Fruit fly (Drosophila melanogaster) whole organism, embryonic: ENCODE results near the gene Grd.

Experiments
- CG10209 ChIP-seq: fragments of 200-800 bp; sonication (Bioruptor generic); optimal IDR thresholded peaks from 3 replicates; lab custom pipeline; 2017; ENCODE audit warnings: missing biosample characterization, mild to moderate bottlenecking, missing genetic modification characterization, missing genetic modification reagents
- CG10267 ChIP-seq: fragments of 200-800 bp; sonication (Bioruptor generic); optimal IDR thresholded peaks from 2 replicates; lab custom pipeline; 2018; ENCODE audit warnings: missing biosample characterization, mild to moderate bottlenecking, missing genetic modification characterization, moderate library complexity
- CG10274 ChIP-seq: fragments of 200-800 bp; sonication (Bioruptor generic); optimal IDR thresholded peaks from 3 replicates; lab custom pipeline; 2017; ENCODE audit warnings: missing biosample characterization, mild to moderate bottlenecking, missing genetic modification characterization
- CG10543 ChIP-seq: fragments of 200-800 bp; sonication (Bioruptor generic); optimal IDR thresholded peaks from 3 replicates; lab custom pipeline; 2017; ENCODE audit warnings: missing biosample characterization, mild to moderate bottlenecking, missing genetic modification characterization, moderate library complexity
- CG10565 ChIP-seq: fragments of 200-800 bp; sonication (Bioruptor generic); optimal IDR thresholded peaks from 3 replicates; lab custom pipeline; 2016; ENCODE audit warnings: missing biosample characterization, mild to moderate bottlenecking, missing genetic modification characterization
- CG11723 ChIP-seq: fragments of 200-800 bp; sonication (Bioruptor generic); optimal IDR thresholded peaks from 2 replicates; lab custom pipeline; 2017; ENCODE audit warnings: missing biosample characterization, mild to moderate bottlenecking, missing genetic modification characterization
- CG12104 ChIP-seq: fragments of 200-800 bp; sonication (Bioruptor generic); optimal IDR thresholded peaks from 3 replicates; lab custom pipeline; 2016; ENCODE audit warnings: missing biosample characterization, missing genetic modification characterization
- CG14860 ChIP-seq: fragments of 200-800 bp; sonication (Bioruptor generic); IDR thresholded peaks from 3 replicates; pipeline ENCODE4 v1.3.6; 2022; ENCODE audit warnings: missing biosample characterization, missing genetic modification characterization; ENCODE audit not compliant: partially characterized antibody
- CG15479 ChIP-seq: fragments of 200-800 bp; sonication (Bioruptor generic); optimal IDR thresholded peaks from 3 replicates; lab custom pipeline; 2019; ENCODE audit warnings: missing biosample characterization, mild to moderate bottlenecking, missing genetic modification characterization, moderate library complexity
- CG16779 ChIP-seq: fragments of 200-800 bp; sonication (Bioruptor generic); IDR thresholded peaks from 2 replicates; pipeline ENCODE4 v1.3.6; 2022; ENCODE audit warnings: missing biosample characterization, missing genetic modification characterization
- CG17361 ChIP-seq: fragments of 200-800 bp; sonication (Bioruptor generic); IDR thresholded peaks from 3 replicates; pipeline ENCODE4 v1.3.6; 2022; ENCODE audit warnings: missing biosample characterization, missing genetic modification characterization
- CG3065 ChIP-seq: fragments of 200-800 bp; sonication (Bioruptor generic); optimal IDR thresholded peaks from 2 replicates; lab custom pipeline; 2016; ENCODE audit warnings: missing biosample characterization, missing genetic modification characterization
- CG34224 ChIP-seq: fragments of 200-800 bp; sonication (Bioruptor generic); IDR thresholded peaks from 3 replicates; pipeline ENCODE4 v1.3.6; 2022; ENCODE audit warnings: missing biosample characterization, missing genetic modification characterization; ENCODE audit not compliant: partially characterized antibody
- CG4707 ChIP-seq: fragments of 200-800 bp; sonication (Bioruptor generic); optimal IDR thresholded peaks from 2 replicates; lab custom pipeline; 2018; ENCODE audit warnings: missing biosample characterization, mild to moderate bottlenecking, missing genetic modification characterization, moderate library complexity
- CG7839 ChIP-seq: fragments of 200-800 bp; sonication (Bioruptor generic); optimal IDR thresholded peaks from 3 replicates; lab custom pipeline; 2018; ENCODE audit warnings: missing biosample characterization, mild to moderate bottlenecking, missing genetic modification characterization, moderate library complexity
- CG7928 ChIP-seq: fragments of 200-800 bp; sonication (Bioruptor generic); optimal IDR thresholded peaks from 2 replicates; lab custom pipeline; 2017; ENCODE audit warnings: missing biosample characterization, mild to moderate bottlenecking, missing genetic modification characterization
- CG7987 ChIP-seq: fragments of 200-800 bp; sonication (Bioruptor generic); optimal IDR thresholded peaks from 2 replicates; lab custom pipeline; 2018; ENCODE audit warnings: missing biosample characterization, mild to moderate bottlenecking, missing genetic modification characterization, moderate library complexity
- CG8089 ChIP-seq: fragments of 200-800 bp; sonication (Bioruptor generic); optimal IDR thresholded peaks from 3 replicates; lab custom pipeline; 2016; ENCODE audit warnings: missing biosample characterization, missing genetic modification characterization
- CG8478 ChIP-seq: fragments of >200 bp; optimal IDR thresholded peaks from 2 replicates; lab custom pipeline; 2018
- CG9817 ChIP-seq: fragments of 200-800 bp; sonication (Bioruptor generic); optimal IDR thresholded peaks from 2 replicates; lab custom pipeline; 2018; ENCODE audit warnings: missing biosample characterization, mild to moderate bottlenecking, missing genetic modification characterization, moderate library complexity
- Dek ChIP-seq: fragments of 200-800 bp; sonication (Bioruptor generic); optimal IDR thresholded peaks from 3 replicates; lab custom pipeline; 2019; ENCODE audit warnings: missing biosample characterization, mild to moderate bottlenecking, missing genetic modification characterization, moderate library complexity
- Doc2 ChIP-seq: fragments of 200-800 bp; sonication (Bioruptor generic); IDR thresholded peaks from 2 replicates; pipeline ENCODE4 v1.3.6; 2022; ENCODE audit warnings: missing biosample characterization, missing genetic modification characterization
- Fer2 ChIP-seq: fragments of 200-800 bp; sonication (Bioruptor generic); optimal IDR thresholded peaks from 2 replicates; lab custom pipeline; 2018; ENCODE audit warnings: missing biosample characterization, mild to moderate bottlenecking, missing genetic modification characterization, moderate library complexity
- Max ChIP-seq: fragments of 200-800 bp; sonication (Bioruptor generic); optimal IDR thresholded peaks from 2 replicates; lab custom pipeline; 2016; ENCODE audit warnings: missing biosample characterization, mild to moderate bottlenecking, missing genetic modification characterization
- NC2β ChIP-seq: fragments of 200-800 bp; sonication (Bioruptor generic); optimal IDR thresholded peaks from 2 replicates; lab custom pipeline; 2016; ENCODE audit warnings: missing biosample characterization, missing genetic modification characterization
- NFAT ChIP-seq: fragments of 200-800 bp; sonication (Bioruptor generic); IDR thresholded peaks from 2 replicates; pipeline ENCODE4 v1.3.6; 2022; ENCODE audit warnings: missing biosample characterization, missing genetic modification characterization
- NK7.1 ChIP-seq: fragments of 200-800 bp; sonication (Bioruptor generic); optimal IDR thresholded peaks from 3 replicates; lab custom pipeline; 2016; ENCODE audit warnings: missing biosample characterization, missing genetic modification characterization
- Nf-YC ChIP-seq: fragments of 200-800 bp; optimal IDR thresholded peaks from 3 replicates; lab custom pipeline; 2019; ENCODE audit warnings: missing biosample characterization, mild to moderate bottlenecking, missing genetic modification characterization, moderate library complexity
- Oaz ChIP-seq: fragments of 200-800 bp; sonication (Bioruptor generic); IDR thresholded peaks from 2 replicates; pipeline ENCODE4 v1.3.6; 2022; ENCODE audit warnings: missing biosample characterization, missing genetic modification characterization
- Side ChIP-seq: fragments of 200-800 bp; sonication (Bioruptor generic); optimal IDR thresholded peaks from 2 replicates; lab custom pipeline; 2016; ENCODE audit warnings: missing biosample characterization, missing genetic modification characterization
- Sry-δ ChIP-seq: fragments of 200-800 bp; sonication (Bioruptor generic); optimal IDR thresholded peaks from 2 replicates; lab custom pipeline; 2016; ENCODE audit warnings: missing biosample characterization, missing genetic modification characterization
- ap ChIP-seq: fragments of 200-800 bp; sonication (Bioruptor generic); IDR thresholded peaks from 2 replicates; pipeline ENCODE4 v1.3.6; 2022; ENCODE audit warnings: missing biosample characterization, missing genetic modification characterization
- bigmax ChIP-seq: fragments of 200-800 bp; sonication (Bioruptor generic); optimal IDR thresholded peaks from 2 replicates; lab custom pipeline; 2018; ENCODE audit warnings: missing biosample characterization, mild to moderate bottlenecking, missing genetic modification characterization
- bowl ChIP-seq: fragments of 200-800 bp; sonication (Bioruptor generic); IDR thresholded peaks from 2 replicates; pipeline ENCODE4 v1.3.6; 2022; ENCODE audit warnings: missing biosample characterization, missing genetic modification characterization
- bsh ChIP-seq, 2 experiments: fragments of 200-800 bp; sonication (Bioruptor generic); optimal IDR thresholded peaks; 2 replicates each; lab custom pipeline; 2017 to 2018; ENCODE audit warnings: mild to moderate bottlenecking in 2 of 2, missing biosample characterization in 2 of 2, missing genetic modification characterization in 2 of 2, moderate library complexity in 1 of 2
- dan ChIP-seq: fragments of 200-800 bp; sonication (Bioruptor generic); IDR thresholded peaks from 2 replicates; pipeline ENCODE4 v1.3.6; 2022; ENCODE audit warnings: missing biosample characterization, missing genetic modification characterization
- disco-r ChIP-seq: fragments of 200-800 bp; sonication (Bioruptor generic); optimal IDR thresholded peaks from 2 replicates; lab custom pipeline; 2016; ENCODE audit warnings: missing biosample characterization, missing genetic modification characterization
- emc ChIP-seq: fragments of 200-800 bp; sonication (Bioruptor generic); optimal IDR thresholded peaks from 2 replicates; lab custom pipeline; 2016; ENCODE audit warnings: missing biosample characterization, missing genetic modification characterization
- hbn ChIP-seq: fragments of 200-800 bp; sonication (Bioruptor generic); IDR thresholded peaks from 2 replicates; pipeline ENCODE4 v1.3.6; 2022; ENCODE audit warnings: missing biosample characterization, missing genetic modification characterization; ENCODE audit not compliant: partially characterized antibody
- jumu ChIP-seq: fragments of 200-800 bp; sonication (Bioruptor generic); optimal IDR thresholded peaks from 3 replicates; lab custom pipeline; 2016; ENCODE audit warnings: missing biosample characterization, missing genetic modification characterization
- mam ChIP-seq: fragments of 200-800 bp; sonication (Bioruptor generic); optimal IDR thresholded peaks from 3 replicates; lab custom pipeline; 2016; ENCODE audit warnings: missing biosample characterization, missing genetic modification characterization
- oc ChIP-seq: fragments of 200-800 bp; sonication (Bioruptor generic); optimal IDR thresholded peaks from 2 replicates; lab custom pipeline; 2018; ENCODE audit warnings: missing biosample characterization, mild to moderate bottlenecking, missing genetic modification characterization, moderate library complexity
- org-1 ChIP-seq: fragments of 200-800 bp; sonication (Bioruptor generic); optimal IDR thresholded peaks from 2 replicates; lab custom pipeline; 2017; ENCODE audit warnings: missing biosample characterization, missing genetic modification characterization
- ranshi ChIP-seq: fragments of 200-800 bp; sonication (Bioruptor generic); IDR thresholded peaks from 2 replicates; pipeline ENCODE4 v1.3.6; 2022; ENCODE audit warnings: missing biosample characterization, missing genetic modification characterization
- sens-2 ChIP-seq: fragments of 200-800 bp; sonication (Bioruptor generic); IDR thresholded peaks from 2 replicates; pipeline ENCODE4 v1.3.6; 2022; ENCODE audit warnings: missing biosample characterization, missing genetic modification characterization
- slou ChIP-seq: fragments of 200-800 bp; sonication (Bioruptor generic); optimal IDR thresholded peaks from 3 replicates; lab custom pipeline; 2016; ENCODE audit warnings: missing biosample characterization, missing genetic modification characterization
- so ChIP-seq: fragments of 200-800 bp; sonication (Bioruptor generic); IDR thresholded peaks from 3 replicates; pipeline ENCODE4 v1.3.6; 2022; ENCODE audit warnings: missing biosample characterization, missing genetic modification characterization
- sob ChIP-seq: fragments of 200-800 bp; sonication (Bioruptor generic); IDR thresholded peaks from 2 replicates; pipeline ENCODE4 v1.3.6; 2022; ENCODE audit warnings: missing biosample characterization, missing genetic modification characterization
- stc ChIP-seq: fragments of 200-800 bp; sonication (Bioruptor generic); IDR thresholded peaks from 2 replicates; pipeline ENCODE4 v1.3.6; 2022; ENCODE audit warnings: missing biosample characterization, missing genetic modification characterization
- usp ChIP-seq: fragments of >200 bp; optimal IDR thresholded peaks from 2 replicates; lab custom pipeline; 2017; ENCODE audit warnings: missing biosample characterization, missing genetic modification characterization
- zen2 ChIP-seq: fragments of 200-800 bp; sonication (Bioruptor generic); IDR thresholded peaks from 3 replicates; pipeline ENCODE4 v1.3.6; 2022; ENCODE audit warnings: missing biosample characterization, missing genetic modification characterization; ENCODE audit not compliant: partially characterized antibody

The Grd gene

DNA sequence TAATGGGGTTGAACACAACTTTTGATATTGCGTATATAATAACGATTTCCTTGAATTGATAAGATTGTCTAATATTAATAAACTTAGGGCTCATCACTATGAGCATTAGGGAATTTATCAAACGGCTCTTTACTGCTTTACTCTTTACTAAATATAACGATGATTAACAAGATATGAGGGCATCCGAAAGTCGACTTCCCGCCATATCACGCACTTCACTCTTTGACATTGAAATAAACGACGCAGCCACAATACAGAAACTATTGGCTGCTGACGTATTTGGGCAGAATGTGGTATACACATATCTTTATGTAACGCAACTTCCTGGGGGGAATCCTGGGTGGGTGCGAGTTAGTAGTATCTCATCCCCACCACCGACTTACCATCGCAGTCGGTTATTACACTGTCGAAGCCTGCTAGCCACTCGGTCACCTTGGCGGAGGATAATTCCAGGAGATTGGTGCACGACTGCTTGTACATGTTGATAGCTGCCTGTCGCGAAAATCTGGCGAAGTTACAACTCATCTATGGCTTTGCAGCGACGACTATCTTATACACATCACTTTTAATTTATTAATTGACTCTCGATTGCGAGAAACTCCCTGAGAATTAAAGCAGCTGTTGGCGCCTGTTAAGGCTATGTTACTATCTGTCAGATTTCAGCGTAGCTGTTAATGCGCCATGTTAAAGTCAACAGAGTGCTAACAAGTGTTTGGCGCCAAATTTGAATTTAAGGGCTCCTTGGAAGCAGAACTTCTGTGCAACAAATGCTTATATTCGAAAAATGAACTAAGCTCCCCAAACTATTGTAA lies 20.0 kb downstream of the Grd start, which contains the start of gene CG5567 (continued):
- TF ChIP-seq Oaz (GFP tag; lab: Robert Waterston, UW): no peak
- no peak for TF ChIP-seq ap (GFP tag; lab: Robert Waterston, UW)
- TF ChIP-seq org-1 (GFP tag; lab: Kevin White, UChicago): no peak
- TF ChIP-seq CG3065 (GFP tag; lab: Kevin White, UChicago): no peak
- TF ChIP-seq CG7987: no peak
- no peak for TF ChIP-seq stc (GFP tag; lab: Robert Waterston, UW)
- no peak for TF ChIP-seq Sry-δ (GFP tag; lab: Kevin White, UChicago)
- TF ChIP-seq mam (GFP tag; lab: Kevin White, UChicago): peak; percentile 30
- peak; percentile 10 for TF ChIP-seq CG7928 (GFP tag; lab: Kevin White, UChicago)
- TF ChIP-seq CG17361 (GFP tag; lab: Robert Waterston, UW): no peak
- peak; percentile 36 for TF ChIP-seq Nf-YC (tag; lab: Kevin White, UChicago)
- no peak for TF ChIP-seq bigmax
- TF ChIP-seq CG10543: no peak
- no peak for TF ChIP-seq CG4707 (GFP tag; lab: Kevin White, UChicago)
- TF ChIP-seq jumu (GFP tag; lab: Kevin White, UChicago): no peak
- no peak for TF ChIP-seq CG14860 (GFP tag; lab: Robert Waterston, UW)
- TF ChIP-seq Doc2 (GFP tag; lab: Robert Waterston, UW): no peak
- no peak for TF ChIP-seq CG10267 (tag; lab: Kevin White, UChicago)
- TF ChIP-seq so (GFP tag; lab: Robert Waterston, UW): no peak
- TF ChIP-seq Max (GFP tag; lab: Kevin White, UChicago): no peak
- TF ChIP-seq CG8089 (GFP tag; lab: Kevin White, UChicago): no peak
- TF ChIP-seq usp: no peak
- no peak for TF ChIP-seq emc (GFP tag; lab: Kevin White, UChicago)
- peak; percentile 38; the same call in 1 of the 2 replicates for TF ChIP-seq ranshi (GFP tag; lab: Robert Waterston, UW)
- no peak for TF ChIP-seq Side (GFP tag; lab: Kevin White, UChicago)
- no peak for TF ChIP-seq NC2β
- TF ChIP-seq disco-r: no peak
- no peak for TF ChIP-seq CG10209 (GFP tag; lab: Kevin White, UChicago)
- no peak for TF ChIP-seq CG16779 (GFP tag; lab: Robert Waterston, UW)
- TF ChIP-seq CG7839 (tag; lab: Kevin White, UChicago): peak; percentile 42
- TF ChIP-seq NFAT: no peak
- no peak for TF ChIP-seq sens-2 (GFP tag; lab: Robert Waterston, UW)
- TF ChIP-seq slou (GFP tag; lab: Kevin White, UChicago): no peak
- TF ChIP-seq CG9817: no peak
- TF ChIP-seq oc (tag; lab: Kevin White, UChicago): no peak
- TF ChIP-seq CG15479 (GFP tag; lab: Kevin White, UChicago): no peak
- no peak for TF ChIP-seq CG10274 (GFP tag; lab: Kevin White, UChicago)
- TF ChIP-seq hbn (GFP tag; lab: Robert Waterston, UW): no peak
- no peak for TF ChIP-seq Fer2
- no peak for TF ChIP-seq dan (GFP tag; lab: Robert Waterston, UW)
- TF ChIP-seq CG11723 (GFP tag; lab: Kevin White, UChicago): no peak
- TF ChIP-seq CG10565 (GFP tag; lab: Kevin White, UChicago): no peak
- no peak for TF ChIP-seq Dek
- TF ChIP-seq CG12104 (GFP tag; lab: Kevin White, UChicago): no peak
- no peak for TF ChIP-seq zen2
- no peak for TF ChIP-seq sob
- no peak for TF ChIP-seq CG8478 (lab: Kevin White, UChicago)
- no peak for TF ChIP-seq NK7.1
- no peak for TF ChIP-seq CG34224 (GFP tag; lab: Robert Waterston, UW)
- no peak for TF ChIP-seq bowl
- TF ChIP-seq bsh (GFP tag; optimal IDR thresholded peaks at IDR 0.05; lab: Kevin White, UChicago): peak in 1 of 2 experiments; percentile 23
